Fruit fly (Drosophila melanogaster): ENCODE results near the gene MED30.

- TF ChIP-seq fd85E (GFP tag; optimal IDR thresholded peaks at IDR 0.05) (no peak), CG7368 (GFP tag; optimal IDR thresholded peaks at IDR 0.05) (no peak), CG3919 (GFP tag; optimal IDR thresholded peaks at IDR 0.05) (no peak), CG9139 (GFP tag; optimal IDR thresholded peaks at IDR 0.05) (no peak), Gug (GFP tag; IDR thresholded peaks at IDR 0.05) (no peak), Eip93F (GFP tag; optimal IDR thresholded peaks at IDR 0.05) (no peak), Sox15 (GFP tag; optimal IDR thresholded peaks at IDR 0.05) (no peak), CG1621 (tag; optimal IDR thresholded peaks at IDR 0.05) (no peak), esn (GFP tag; optimal IDR thresholded peaks at IDR 0.05) (no peak), eg (GFP tag; IDR thresholded peaks at IDR 0.05) (no peak), Lpt (GFP tag; optimal IDR thresholded peaks at IDR 0.05) (no peak), Ets96B (tag; optimal IDR thresholded peaks at IDR 0.05) (no peak), spab (GFP tag; optimal IDR thresholded peaks at IDR 0.05) (no peak)
These were observed 19.4 kb upstream of the MED30 start for dm6 chr3L:673324-673723.

Data from whole organism, prepupa.